Worm (Caenorhabditis elegans): ENCODE results near the gene math-18.

math-18 gene

DNA sequence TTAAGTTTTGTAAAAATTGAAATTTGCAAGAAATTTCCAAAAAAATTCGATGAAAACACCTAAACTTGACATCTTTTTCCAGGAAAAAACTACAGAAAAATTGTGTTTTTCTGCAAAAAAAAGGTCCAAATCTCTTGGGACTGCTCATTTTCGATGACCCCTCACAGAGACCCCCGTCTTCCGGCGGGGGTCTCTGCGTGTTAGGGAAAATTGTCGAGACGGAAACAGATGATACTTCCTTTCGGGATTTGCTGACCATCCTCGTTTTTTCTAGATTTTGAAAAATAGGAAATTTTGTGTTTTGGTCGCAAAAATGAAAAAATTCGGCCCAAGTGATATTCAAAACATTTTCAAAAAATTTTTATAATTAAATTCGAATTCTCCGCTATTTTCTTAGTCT, 37.6 kb downstream of the math-18 start:
- TF ChIP-seq nhr-76 (tag; optimal IDR thresholded peaks at IDR 0.05), result no peak
- TF ChIP-seq drap-1 (GFP tag; optimal IDR thresholded peaks at IDR 0.05), result no peak
- TF ChIP-seq sem-2 (GFP tag; optimal IDR thresholded peaks at IDR 0.05), result no peak
- no peak for TF ChIP-seq elt-3 (tag; optimal IDR thresholded peaks at IDR 0.05)
- no peak for TF ChIP-seq lsy-2 (tag; optimal IDR thresholded peaks at IDR 0.05)

DNA sequence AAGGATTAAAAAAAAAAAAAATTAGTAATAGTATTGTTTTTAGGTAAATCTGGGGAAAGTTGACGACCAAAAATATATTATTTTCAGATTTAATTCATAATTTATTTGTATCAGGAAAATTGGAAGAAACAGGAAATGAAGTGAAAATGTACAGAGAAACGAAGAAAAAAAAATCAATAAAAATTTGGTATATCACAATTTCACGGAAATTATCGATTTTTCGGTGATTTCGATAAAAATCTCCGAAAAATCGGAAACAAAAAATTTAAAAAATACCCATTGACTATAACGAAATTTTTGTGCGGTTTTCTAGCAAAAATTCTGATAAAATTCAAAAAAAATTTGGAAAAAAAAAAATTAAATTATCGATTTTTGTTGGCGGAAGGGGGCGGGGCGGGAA, 38.5 kb downstream of the math-18 start:
- TF ChIP-seq nhr-28 (tag; optimal IDR thresholded peaks at IDR 0.05) (no peak), tbx-8 (GFP tag; optimal IDR thresholded peaks at IDR 0.05) (no peak), M03D4.4 (tag; optimal IDR thresholded peaks at IDR 0.05) (no peak), zip-8 (tag; optimal IDR thresholded peaks at IDR 0.05) (no peak), bed-3 (GFP tag; optimal IDR thresholded peaks at IDR 0.05) (no peak), cnd-1 (tag; optimal IDR thresholded peaks at IDR 0.05) (no peak), unc-62 (GFP tag; optimal IDR thresholded peaks at IDR 0.05) (no peak), sem-2 (GFP tag; optimal IDR thresholded peaks at IDR 0.05) (no peak), ces-1 (GFP tag; optimal IDR thresholded peaks at IDR 0.05) (no peak), hlh-1 (tag; optimal IDR thresholded peaks at IDR 0.05) (no peak), nhr-2 (tag; optimal IDR thresholded peaks at IDR 0.05) (no peak), mab-5 (tag; optimal IDR thresholded peaks at IDR 0.05) (no peak)

DNA sequence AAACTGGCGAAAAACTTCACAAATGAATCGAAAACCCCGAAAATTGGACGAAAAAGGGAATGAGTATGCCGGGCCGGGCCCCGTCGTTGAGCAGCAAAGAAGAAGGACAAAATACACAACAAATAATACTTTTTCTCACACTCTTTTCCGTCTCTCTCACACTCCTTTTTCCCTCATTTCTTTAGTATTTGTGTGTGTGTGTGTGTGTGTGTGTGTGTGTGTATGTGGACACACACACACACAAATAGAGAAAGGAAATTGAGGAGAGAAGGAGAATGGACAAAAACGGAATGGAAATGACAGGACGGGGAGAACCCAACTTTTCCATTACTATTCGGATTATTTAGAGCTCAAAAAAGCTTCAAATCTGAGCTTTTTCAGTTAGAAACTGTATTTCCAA, 41.7 kb downstream of the math-18 start:
- TF ChIP-seq ceh-43 (GFP tag; optimal IDR thresholded peaks at IDR 0.05) (no peak), unc-62 (GFP tag; optimal IDR thresholded peaks at IDR 0.05) (no peak), snpc-4 (tag; optimal IDR thresholded peaks at IDR 0.05) (no peak), sptf-1 (tag; optimal IDR thresholded peaks at IDR 0.05) (peak; percentile 10), mls-2 (tag; optimal IDR thresholded peaks at IDR 0.05) (no peak), ces-1 (GFP tag; optimal IDR thresholded peaks at IDR 0.05) (peak; percentile 64), hlh-1 (tag; optimal IDR thresholded peaks at IDR 0.05) (no peak), mep-1 (tag; optimal IDR thresholded peaks at IDR 0.05) (peak; percentile 27), pha-4 (tag; optimal IDR thresholded peaks at IDR 0.05) (peak; percentile 84), elt-3 (tag; optimal IDR thresholded peaks at IDR 0.05) (no peak), nhr-237 (tag; optimal IDR thresholded peaks at IDR 0.05) (peak; percentile 42)

DNA sequence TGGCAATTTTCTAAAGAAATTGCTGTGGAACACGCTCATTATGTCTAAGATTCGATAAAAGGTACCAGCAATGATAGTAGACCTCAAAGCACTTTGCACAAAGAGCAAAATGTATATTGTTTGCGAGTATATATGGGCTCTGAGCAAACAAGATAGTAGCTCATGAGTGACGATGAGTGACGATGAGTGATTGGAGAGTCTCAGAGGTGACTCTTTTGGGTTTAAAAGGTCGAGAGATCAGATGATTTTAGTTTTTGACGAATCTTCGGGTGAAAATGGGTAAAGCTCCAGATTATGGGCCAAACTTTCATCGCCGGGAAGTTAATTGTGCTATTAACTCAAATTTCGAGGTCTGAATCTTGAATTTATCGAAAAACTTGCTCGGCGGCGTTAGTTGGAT, 42.9 kb downstream of the math-18 start:
- TF ChIP-seq ceh-83 (GFP tag; optimal IDR thresholded peaks at IDR 0.05) (no peak), mls-2 (tag; optimal IDR thresholded peaks at IDR 0.05) (no peak), M03D4.4 (tag; optimal IDR thresholded peaks at IDR 0.05) (no peak), nhr-12 (tag; optimal IDR thresholded peaks at IDR 0.05) (no peak), elt-1 (tag; optimal IDR thresholded peaks at IDR 0.05; ENCODE audit: borderline replicate concordance, insufficient read depth) (no peak), sptf-1 (tag; optimal IDR thresholded peaks at IDR 0.05) (no peak), unc-120 (tag; optimal IDR thresholded peaks at IDR 0.05; ENCODE audit: poor library complexity, severe bottlenecking) (no peak), lin-32 (GFP tag; optimal IDR thresholded peaks at IDR 0.05) (no peak), lin-13 (tag; optimal IDR thresholded peaks at IDR 0.05) (no peak), zip-8 (tag; optimal IDR thresholded peaks at IDR 0.05) (no peak), ceh-39 (tag; optimal IDR thresholded peaks at IDR 0.05) (no peak), tbx-8 (GFP tag; optimal IDR thresholded peaks at IDR 0.05) (no peak), lsy-2 (tag; optimal IDR thresholded peaks at IDR 0.05) (no peak)

DNA sequence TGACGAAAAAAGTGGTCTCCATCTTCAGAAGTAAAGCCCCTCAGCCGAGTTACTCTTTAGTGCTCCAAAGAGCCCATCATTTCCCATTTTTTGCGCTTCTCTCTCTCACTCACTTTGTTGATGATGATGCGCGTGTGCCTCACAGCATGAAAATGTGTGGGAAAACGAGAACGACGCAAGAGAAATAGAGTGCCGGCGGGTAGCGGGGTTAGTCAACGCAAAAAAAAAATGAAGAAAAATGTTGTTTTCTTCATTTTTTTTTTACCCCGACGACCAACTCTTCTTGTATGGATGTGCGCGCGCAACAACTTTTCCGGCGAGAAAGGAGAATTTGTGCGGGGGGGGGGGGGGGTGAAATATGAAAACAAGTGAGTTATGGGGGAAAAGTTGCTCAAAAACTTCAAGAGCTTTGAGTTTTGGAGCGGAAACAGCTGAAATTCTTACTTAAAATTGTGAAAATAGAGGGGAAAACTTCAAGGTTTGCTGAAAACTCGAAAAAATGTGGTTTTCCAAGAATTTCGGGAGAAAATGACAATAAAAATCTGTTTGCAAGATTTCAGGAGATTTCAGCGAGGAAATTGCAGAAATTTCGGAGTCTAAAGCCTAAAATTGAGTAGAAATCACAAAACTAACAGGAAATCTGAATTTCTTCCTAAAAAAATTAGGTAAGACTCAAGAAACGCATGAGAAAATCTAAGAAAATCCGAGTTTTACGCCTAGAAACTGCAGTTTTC, 43.9 kb downstream of the math-18 start, which contains the start of gene C33C12.1:
TSS of gene C33C12.1 (plus strand) at position 684 of the 734 bp plus-strand sequence.
- TF ChIP-seq blmp-1 (tag; optimal IDR thresholded peaks at IDR 0.05) (no peak), ces-1 (GFP tag; optimal IDR thresholded peaks at IDR 0.05) (peak; percentile 38)

DNA sequence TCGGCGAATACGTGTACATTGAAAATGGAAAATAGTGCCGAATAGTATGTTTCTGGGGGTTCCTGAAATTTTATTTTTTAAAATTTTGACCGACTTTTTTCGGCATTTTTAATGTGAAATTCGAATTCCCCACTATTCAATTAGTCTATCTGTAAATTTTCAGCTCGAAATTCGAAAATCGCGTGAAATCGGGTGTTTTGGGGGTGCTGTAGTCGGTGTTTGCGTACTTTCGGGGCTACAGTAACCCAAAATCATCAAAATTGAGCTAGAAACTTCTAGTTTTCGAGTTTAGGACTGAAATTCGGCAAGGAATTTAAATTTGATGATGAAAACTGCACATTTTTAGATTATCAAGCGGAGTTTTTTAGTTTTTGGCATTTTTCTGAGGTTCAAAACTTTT, 48.3 kb downstream of the math-18 start:
- TF ChIP-seq tbx-8 (GFP tag; optimal IDR thresholded peaks at IDR 0.05), result no peak
- TF ChIP-seq lsy-2 (tag; optimal IDR thresholded peaks at IDR 0.05), result peak; percentile 1
